Worm (Caenorhabditis elegans) whole organism, L2 larva: ENCODE measurements around the gene pptr-1.

ENCODE experiments used
- C34F6.9 ChIP-seq: fragments of 150-350 bp; optimal IDR thresholded peaks from 2 replicates; lab custom pipeline; 2014; ENCODE audit warnings: missing biosample characterization, missing genetic modification characterization
- F13H6.1 ChIP-seq: sonication (generic microtip); optimal IDR thresholded peaks from 2 replicates; lab custom pipeline; 2016; ENCODE audit warnings: missing genetic modification characterization, missing compliant biosample characterization
- R02D3.7 ChIP-seq: fragments of 150-350 bp; optimal IDR thresholded peaks from 2 replicates; lab custom pipeline; 2014; ENCODE audit warnings: missing biosample characterization, missing genetic modification characterization
- Y55F3AM.14 ChIP-seq: fragments of 200-800 bp; sonication (Bioruptor generic); optimal IDR thresholded peaks from 2 replicates; lab custom pipeline; 2018; ENCODE audit warnings: mild to moderate bottlenecking, missing genetic modification characterization, missing compliant biosample characterization
- ZK546.5 ChIP-seq: sonication (generic microtip); optimal IDR thresholded peaks from 2 replicates; lab custom pipeline; 2017; ENCODE audit warnings: missing biosample characterization, missing genetic modification characterization
- alr-1 ChIP-seq: fragments of 150-350 bp; optimal IDR thresholded peaks from 2 replicates; lab custom pipeline; 2014; ENCODE audit warnings: missing biosample characterization, missing genetic modification characterization
- aly-2 ChIP-seq: fragments of 150-350 bp; optimal IDR thresholded peaks from 2 replicates; lab custom pipeline; 2014; ENCODE audit warnings: missing biosample characterization, missing genetic modification characterization
- ama-1 ChIP-seq: fragments of 150-350 bp; optimal IDR thresholded peaks from 2 replicates; lab custom pipeline; 2018; ENCODE audit warnings: inconsistent platforms
- blmp-1 ChIP-seq: sonication (generic microtip); optimal IDR thresholded peaks from 2 replicates; lab custom pipeline; 2017; ENCODE audit warnings: missing genetic modification characterization, mild to moderate bottlenecking, missing compliant biosample characterization, antibody characterized with exemption, moderate library complexity; ENCODE audit not compliant: insufficient read depth
- ceh-16 ChIP-seq: fragments of 150-350 bp; optimal IDR thresholded peaks from 2 replicates; lab custom pipeline; 2014; ENCODE audit warnings: missing biosample characterization, missing genetic modification characterization
- crh-2 ChIP-seq: sonication (generic microtip); optimal IDR thresholded peaks from 2 replicates; lab custom pipeline; 2017; ENCODE audit warnings: missing biosample characterization, missing genetic modification characterization
- dmd-4 ChIP-seq: sonication (generic microtip); optimal IDR thresholded peaks from 2 replicates; lab custom pipeline; 2017; ENCODE audit warnings: missing biosample characterization, missing genetic modification characterization
- egl-27 ChIP-seq: sonication (generic microtip); optimal IDR thresholded peaks from 3 replicates; lab custom pipeline; 2017; ENCODE audit warnings: missing biosample characterization, missing genetic modification reagents, missing genetic modification characterization
- elt-1 ChIP-seq: fragments of 150-350 bp; optimal IDR thresholded peaks from 2 replicates; lab custom pipeline; 2014; ENCODE audit warnings: missing biosample characterization, missing genetic modification characterization
- elt-3 ChIP-seq: sonication (generic microtip); optimal IDR thresholded peaks from 2 replicates; lab custom pipeline; 2017; ENCODE audit warnings: missing biosample characterization, missing genetic modification characterization
- fos-1 ChIP-seq: fragments of 150-350 bp; optimal IDR thresholded peaks from 2 replicates; lab custom pipeline; 2014; ENCODE audit warnings: missing biosample characterization, missing genetic modification characterization
- gmeb-1 ChIP-seq: fragments of 150-350 bp; optimal IDR thresholded peaks from 2 replicates; lab custom pipeline; 2014; ENCODE audit warnings: missing biosample characterization, missing genetic modification characterization
- lin-11 ChIP-seq: fragments of 150-350 bp; sonication (generic microtip); optimal IDR thresholded peaks from 2 replicates; lab custom pipeline; 2014; ENCODE audit warnings: missing biosample characterization, missing genetic modification characterization, inconsistent platforms, mixed read lengths
- lin-13 ChIP-seq: fragments of 150-350 bp; optimal IDR thresholded peaks from 2 replicates; lab custom pipeline; 2014; ENCODE audit warnings: missing biosample characterization, missing genetic modification reagents, missing genetic modification characterization
- lin-39 ChIP-seq: fragments of 150-350 bp; optimal IDR thresholded peaks from 2 replicates; lab custom pipeline; 2014; ENCODE audit warnings: missing biosample characterization, missing genetic modification reagents, missing genetic modification characterization
- lsy-2 ChIP-seq, 2 experiments: fragments of 150-350 bp in 1 of 2; sonication (generic microtip) in 1 of 2; optimal IDR thresholded peaks; 2 replicates each; lab custom pipeline; 2014 to 2017; ENCODE audit warnings: missing biosample characterization in 2 of 2, missing genetic modification characterization in 2 of 2
- mab-5 ChIP-seq: fragments of 150-350 bp; optimal IDR thresholded peaks from 2 replicates; lab custom pipeline; 2014; ENCODE audit warnings: missing biosample characterization, missing genetic modification characterization
- mbf-1 ChIP-seq: sonication (generic microtip); optimal IDR thresholded peaks from 2 replicates; lab custom pipeline; 2017; ENCODE audit warnings: missing biosample characterization, missing genetic modification characterization
- nhr-10 ChIP-seq: sonication (generic microtip); optimal IDR thresholded peaks from 2 replicates; lab custom pipeline; 2017; ENCODE audit warnings: missing biosample characterization, missing genetic modification characterization
- nhr-11 ChIP-seq: fragments of 150-350 bp; optimal IDR thresholded peaks from 2 replicates; lab custom pipeline; 2014; ENCODE audit warnings: missing biosample characterization, missing genetic modification characterization
- nhr-129 ChIP-seq: fragments of 150-350 bp; optimal IDR thresholded peaks from 2 replicates; lab custom pipeline; 2014; ENCODE audit warnings: missing biosample characterization, missing genetic modification characterization
- nhr-21 ChIP-seq: fragments of 150-350 bp; optimal IDR thresholded peaks from 2 replicates; lab custom pipeline; 2014; ENCODE audit warnings: missing biosample characterization, missing genetic modification characterization
- nhr-23 ChIP-seq: fragments of 150-350 bp; optimal IDR thresholded peaks from 2 replicates; lab custom pipeline; 2014; ENCODE audit warnings: missing biosample characterization, missing genetic modification reagents, missing genetic modification characterization
- nhr-237 ChIP-seq: fragments of 150-350 bp; optimal IDR thresholded peaks from 2 replicates; lab custom pipeline; 2014; ENCODE audit warnings: missing biosample characterization, missing genetic modification characterization
- nhr-25 ChIP-seq: fragments of 150-350 bp; sonication (generic microtip); optimal IDR thresholded peaks from 3 replicates; lab custom pipeline; 2014; ENCODE audit warnings: missing biosample characterization, missing genetic modification characterization
- nhr-6 ChIP-seq: fragments of 150-350 bp; optimal IDR thresholded peaks from 2 replicates; lab custom pipeline; 2014; ENCODE audit warnings: missing biosample characterization, missing genetic modification characterization
- nhr-77 ChIP-seq: fragments of 150-350 bp; optimal IDR thresholded peaks from 2 replicates; lab custom pipeline; 2014; ENCODE audit warnings: missing biosample characterization, missing genetic modification characterization
- peb-1 ChIP-seq: fragments of 150-350 bp; optimal IDR thresholded peaks from 2 replicates; lab custom pipeline; 2014; ENCODE audit warnings: missing biosample characterization, missing genetic modification characterization
- sem-4 ChIP-seq: fragments of 150-350 bp; optimal IDR thresholded peaks from 2 replicates; lab custom pipeline; 2014; ENCODE audit warnings: missing biosample characterization, missing genetic modification reagents, missing genetic modification characterization
- skn-1 ChIP-seq: sonication (generic microtip); optimal IDR thresholded peaks from 2 replicates; lab custom pipeline; 2017; ENCODE audit warnings: missing biosample characterization, missing genetic modification characterization
- sma-3 ChIP-seq: sonication (generic microtip); optimal IDR thresholded peaks from 2 replicates; lab custom pipeline; 2016; ENCODE audit warnings: missing genetic modification reagents, missing genetic modification characterization, missing compliant biosample characterization
- sma-9 ChIP-seq, 2 experiments: fragments of 150-350 bp in 1 of 2; sonication (generic microtip) in 1 of 2; optimal IDR thresholded peaks; 2 replicates each; lab custom pipeline; 2014 to 2016; ENCODE audit warnings: missing genetic modification characterization in 2 of 2, mild to moderate bottlenecking in 1 of 2, missing biosample characterization in 1 of 2, missing compliant biosample characterization in 1 of 2, missing genetic modification reagents in 1 of 2, moderate library complexity in 1 of 2
- snpc-4 ChIP-seq: fragments of 150-350 bp; optimal IDR thresholded peaks from 2 replicates; lab custom pipeline; 2014; ENCODE audit warnings: missing biosample characterization, missing genetic modification characterization
- unc-39 ChIP-seq: fragments of 150-350 bp; optimal IDR thresholded peaks from 2 replicates; lab custom pipeline; 2014; ENCODE audit warnings: missing biosample characterization, missing genetic modification characterization
- unc-55 ChIP-seq: fragments of 150-350 bp; sonication (generic microtip); optimal IDR thresholded peaks from 3 replicates; lab custom pipeline; 2014; ENCODE audit warnings: missing biosample characterization, missing genetic modification reagents, missing genetic modification characterization
- unc-62 ChIP-seq: fragments of 150-350 bp; optimal IDR thresholded peaks from 2 replicates; lab custom pipeline; 2014; ENCODE audit warnings: missing biosample characterization, missing genetic modification reagents, missing genetic modification characterization
- zag-1 ChIP-seq: fragments of 150-350 bp; optimal IDR thresholded peaks from 2 replicates; lab custom pipeline; 2014; ENCODE audit warnings: missing biosample characterization, missing genetic modification characterization
- ztf-1 ChIP-seq: fragments of 200-800 bp; sonication (Bioruptor generic); conservative IDR thresholded peaks from 2 replicates; pipeline ENCODE4 v1.3.6; 2022; ENCODE audit warnings: missing genetic modification characterization, missing compliant biosample characterization
- ztf-11 ChIP-seq: sonication (generic microtip); optimal IDR thresholded peaks from 2 replicates; lab custom pipeline; 2017; ENCODE audit warnings: missing biosample characterization, missing genetic modification characterization
- ztf-4 ChIP-seq: fragments of 150-350 bp; optimal IDR thresholded peaks from 2 replicates; lab custom pipeline; 2014; ENCODE audit warnings: missing biosample characterization, missing genetic modification characterization

Gene pptr-1

ce11 chrV:16395131-16395530 is 37.8 kb downstream of the pptr-1 start, which contains the start of gene F13A7.11 (continued):
- no peak for TF ChIP-seq elt-3 (tag; lab: Kevin White, UChicago)
- TF ChIP-seq ZK546.5, result no peak
- TF ChIP-seq peb-1 (tag; lab: Kevin White, UChicago), result no peak
- no peak for TF ChIP-seq F13H6.1 (tag; lab: Kevin White, UChicago)
- no peak for TF ChIP-seq nhr-237 (tag; lab: Kevin White, UChicago)
- TF ChIP-seq C34F6.9 (tag; lab: Kevin White, UChicago), result peak; percentile 15
- TF ChIP-seq R02D3.7, result no peak

- TF ChIP-seq ztf-1 (GFP tag; lab: Robert Waterston, UW) (no peak), lsy-2 (tag; optimal IDR thresholded peaks at IDR 0.05; lab: Kevin White, UChicago) (no peak), ceh-16 (no peak), F13H6.1 (tag; lab: Kevin White, UChicago) (no peak), elt-1 (tag; lab: Kevin White, UChicago) (no peak), nhr-25 (no peak), unc-62 (GFP tag; lab: Kevin White, UChicago) (no peak), nhr-23 (no peak), nhr-237 (tag; lab: Kevin White, UChicago) (no peak), unc-55 (GFP tag; lab: Kevin White, UChicago) (no peak), ztf-11 (tag; lab: Kevin White, UChicago) (no peak), lin-39 (no peak), fos-1 (no peak)
Measured at ce11 chrV:16395739-16396138, 38.4 kb downstream of the pptr-1 start, which contains the start of gene F13A7.12. Gene F13A7.12 (plus strand): TSS chrV:16396039.

DNA sequence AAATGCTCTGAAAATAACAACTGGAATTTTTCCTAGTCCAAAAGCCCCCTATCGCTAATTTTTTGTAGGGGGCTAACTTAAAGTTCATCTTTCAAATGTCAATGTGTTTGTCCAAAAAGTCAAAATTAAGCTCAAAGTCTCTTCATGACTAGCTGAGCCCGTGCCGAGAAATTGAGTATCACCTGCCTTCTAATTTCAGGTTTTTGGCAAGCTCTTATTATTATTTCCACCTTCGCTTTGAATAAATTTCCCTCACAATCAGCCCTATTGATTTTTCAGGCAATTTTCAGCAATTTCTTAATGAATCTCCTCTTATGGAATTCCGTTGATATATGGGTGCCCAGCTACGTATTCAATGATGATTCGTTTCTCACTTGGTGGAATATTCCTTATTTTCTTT is 42.1 kb downstream of the pptr-1 start, which contains the start of gene sre-36:
sre-36 (plus strand) TSS at position 301 of the 400 bp plus-strand sequence.
- TF ChIP-seq R02D3.7, result no peak

- TF ChIP-seq egl-27 (tag; lab: Kevin White, UChicago), result peak; percentile 61
- TF ChIP-seq blmp-1 (tag; lab: Kevin White, UChicago), result peak; percentile 16
- peak; percentile 89 for TF ChIP-seq sma-3 (GFP tag; lab: Kevin White, UChicago)
- peak; percentile 58 for TF ChIP-seq sem-4 (tag; lab: Kevin White, UChicago)
- TF ChIP-seq mab-5 (tag; lab: Kevin White, UChicago), result peak; percentile 41
- TF ChIP-seq nhr-11 (tag; lab: Kevin White, UChicago), result no peak
- TF ChIP-seq aly-2 (tag; lab: Kevin White, UChicago), result no peak
- no peak for TF ChIP-seq alr-1 (tag; lab: Kevin White, UChicago)
- peak; percentile 28 for TF ChIP-seq ztf-4 (tag; lab: Kevin White, UChicago)
- TF ChIP-seq nhr-237 (tag; lab: Kevin White, UChicago), result no peak
- no peak for TF ChIP-seq skn-1 (tag; lab: Kevin White, UChicago)
- peak; percentile 64 for TF ChIP-seq lin-11 (tag; lab: Kevin White, UChicago)
- no peak for TF ChIP-seq nhr-129 (tag; lab: Kevin White, UChicago)
- TF ChIP-seq gmeb-1, result peak; percentile 97
- TF ChIP-seq C34F6.9 (tag; lab: Kevin White, UChicago), result peak; percentile 72
- peak; percentile 77 for TF ChIP-seq ceh-16
- peak; percentile 80 for TF ChIP-seq F13H6.1 (tag; lab: Kevin White, UChicago)
- TF ChIP-seq nhr-21, result peak; percentile 76
- no peak for TF ChIP-seq nhr-77 (tag; lab: Kevin White, UChicago)
- TF ChIP-seq R02D3.7, result peak; percentile 33
- TF ChIP-seq elt-3 (tag; lab: Kevin White, UChicago), result no peak
- TF ChIP-seq nhr-23, result no peak
- TF ChIP-seq fos-1, result peak; percentile 4
- no peak for TF ChIP-seq lin-39
- TF ChIP-seq ztf-1 (GFP tag; lab: Robert Waterston, UW), result no peak
- no peak for TF ChIP-seq ztf-11 (tag; lab: Kevin White, UChicago)
- TF ChIP-seq dmd-4, result no peak
- TF ChIP-seq unc-62 (GFP tag; lab: Kevin White, UChicago), result no peak
- TF ChIP-seq nhr-10 (tag; lab: Kevin White, UChicago), result peak; percentile 40
- no peak for TF ChIP-seq ama-1 (lab: Kevin White, UChicago)
- peak; percentile 85 for TF ChIP-seq unc-55 (GFP tag; lab: Kevin White, UChicago)
- no peak for TF ChIP-seq zag-1
- no peak for TF ChIP-seq nhr-6 (tag; lab: Kevin White, UChicago)
- peak; percentile 68 for TF ChIP-seq nhr-25
- peak; percentile 79 for TF ChIP-seq lin-13 (GFP tag; lab: Kevin White, UChicago)
- TF ChIP-seq mbf-1 (tag; lab: Kevin White, UChicago), result no peak
- TF ChIP-seq peb-1 (tag; lab: Kevin White, UChicago), result no peak
- TF ChIP-seq sma-9 (GFP tag; optimal IDR thresholded peaks at IDR 0.05; lab: Kevin White, UChicago), result peak; percentile 94
- no peak for TF ChIP-seq sma-9 (tag; optimal IDR thresholded peaks at IDR 0.05; lab: Kevin White, UChicago)
- TF ChIP-seq snpc-4, result no peak
- no peak for TF ChIP-seq elt-1 (tag; lab: Kevin White, UChicago)
- TF ChIP-seq lsy-2 (tag; optimal IDR thresholded peaks at IDR 0.05; lab: Kevin White, UChicago), result peak; percentile 58 to 83
- TF ChIP-seq crh-2 (tag; lab: Kevin White, UChicago), result peak; percentile 75
- TF ChIP-seq unc-39 (tag; lab: Kevin White, UChicago), result no peak
- no peak for TF ChIP-seq Y55F3AM.14 (GFP tag; lab: Kevin White, UChicago)
Measured at ce11 chrV:16401519-16401918, 44.2 kb downstream of the pptr-1 start, which contains the start of gene F13A7.14. Gene F13A7.14 (plus strand): TSS chrV:16401891.
